Fruit fly (Drosophila melanogaster) whole organism, embryonic: ENCODE results near the gene CG42592.

ENCODE experiments used
- Asciz ChIP-seq: fragments of 200-800 bp; sonication (Bioruptor generic); optimal IDR thresholded peaks from 2 replicates; lab custom pipeline; 2017; ENCODE audit warnings: missing biosample characterization, mild to moderate bottlenecking, missing genetic modification characterization, missing genetic modification reagents
- Awh ChIP-seq: fragments of 200-800 bp; sonication (Bioruptor generic); IDR thresholded peaks from 2 replicates; pipeline ENCODE4, ENCODE4 v1.3.6; 2022; ENCODE audit warnings: missing biosample characterization, missing genetic modification characterization
- CG10274 ChIP-seq: fragments of 200-800 bp; sonication (Bioruptor generic); optimal IDR thresholded peaks from 3 replicates; lab custom pipeline; 2017; ENCODE audit warnings: missing biosample characterization, mild to moderate bottlenecking, missing genetic modification characterization
- CG12744 ChIP-seq: fragments of 200-800 bp; sonication (Bioruptor generic); optimal IDR thresholded peaks from 2 replicates; lab custom pipeline; 2016; ENCODE audit warnings: missing biosample characterization, missing genetic modification characterization
- CG13296 ChIP-seq: fragments of 200-800 bp; sonication (Bioruptor generic); optimal IDR thresholded peaks from 3 replicates; lab custom pipeline; 2018; ENCODE audit warnings: missing biosample characterization, mild to moderate bottlenecking, missing genetic modification characterization
- CG13424 ChIP-seq: fragments of 200-800 bp; sonication (Bioruptor generic); optimal IDR thresholded peaks from 2 replicates; lab custom pipeline; 2019; ENCODE audit warnings: missing biosample characterization, mild to moderate bottlenecking, missing genetic modification characterization, moderate library complexity
- CG13624 ChIP-seq: fragments of 200-800 bp; sonication (Bioruptor generic); optimal IDR thresholded peaks from 2 replicates; lab custom pipeline; 2016; ENCODE audit warnings: missing biosample characterization, missing genetic modification characterization
- CG16813 ChIP-seq: fragments of 200-800 bp; sonication (Bioruptor generic); IDR thresholded peaks from 3 replicates; pipeline ENCODE4 v1.3.6; 2022; ENCODE audit warnings: missing biosample characterization, missing genetic modification characterization; ENCODE audit not compliant: partially characterized antibody
- CG17328 ChIP-seq: fragments of 200-800 bp; sonication (Bioruptor generic); IDR thresholded peaks from 2 replicates; pipeline ENCODE4 v1.3.6; 2022; ENCODE audit warnings: missing biosample characterization, missing genetic modification characterization
- CG17612 ChIP-seq: fragments of 200-800 bp; sonication (Bioruptor generic); IDR thresholded peaks from 2 replicates; pipeline ENCODE4 v1.3.6; 2022; ENCODE audit warnings: missing biosample characterization, missing genetic modification characterization
- CG7963 ChIP-seq: fragments of 200-800 bp; sonication (Bioruptor generic); IDR thresholded peaks from 3 replicates; pipeline ENCODE4 v1.3.6; 2022; ENCODE audit warnings: missing biosample characterization, missing genetic modification characterization; ENCODE audit not compliant: partially characterized antibody
- CG8089 ChIP-seq: fragments of 200-800 bp; sonication (Bioruptor generic); optimal IDR thresholded peaks from 3 replicates; lab custom pipeline; 2016; ENCODE audit warnings: missing biosample characterization, missing genetic modification characterization
- Drgx ChIP-seq: fragments of 200-800 bp; sonication (Bioruptor generic); IDR thresholded peaks from 2 replicates; pipeline ENCODE4 v1.3.6; 2022; ENCODE audit warnings: missing biosample characterization, missing genetic modification characterization
- E2f2 ChIP-seq: fragments of 200-800 bp; sonication (Bioruptor generic); IDR thresholded peaks from 2 replicates; pipeline ENCODE4 v1.3.6; 2022; ENCODE audit warnings: missing biosample characterization, missing genetic modification characterization
- Elba2 ChIP-seq: fragments of 200-800 bp; sonication (Bioruptor generic); optimal IDR thresholded peaks from 3 replicates; lab custom pipeline; 2016; ENCODE audit warnings: missing biosample characterization, missing genetic modification characterization
- Fer3 ChIP-seq: fragments of 200-800 bp; sonication (Bioruptor generic); optimal IDR thresholded peaks from 2 replicates; lab custom pipeline; 2018; ENCODE audit warnings: missing biosample characterization, mild to moderate bottlenecking, missing genetic modification characterization, moderate library complexity
- Lhr ChIP-seq: fragments of 200-800 bp; sonication (Bioruptor generic); optimal IDR thresholded peaks from 3 replicates; lab custom pipeline; 2017; ENCODE audit warnings: mild to moderate bottlenecking, missing biosample characterization, missing genetic modification reagents, missing genetic modification characterization
- Med ChIP-seq: fragments of 200-800 bp; sonication (Bioruptor generic); peaks from one replicate; lab custom pipeline; 2016; ENCODE audit warnings: missing biosample characterization, missing genetic modification characterization, mild to moderate bottlenecking, inconsistent platforms, moderate library complexity
- Mrtf ChIP-seq: fragments of 200-800 bp; sonication (Bioruptor generic); IDR thresholded peaks from 3 replicates; pipeline ENCODE4 v1.3.6; 2022; ENCODE audit warnings: missing biosample characterization, missing genetic modification characterization
- NFAT ChIP-seq: fragments of 200-800 bp; sonication (Bioruptor generic); IDR thresholded peaks from 2 replicates; pipeline ENCODE4 v1.3.6; 2022; ENCODE audit warnings: missing biosample characterization, missing genetic modification characterization
- NK7.1 ChIP-seq: fragments of 200-800 bp; sonication (Bioruptor generic); optimal IDR thresholded peaks from 3 replicates; lab custom pipeline; 2016; ENCODE audit warnings: missing biosample characterization, missing genetic modification characterization
- Ptx1 ChIP-seq: fragments of 200-800 bp; sonication (Bioruptor generic); IDR thresholded peaks from 2 replicates; pipeline ENCODE4 v1.3.6; 2022; ENCODE audit warnings: missing biosample characterization, missing genetic modification characterization
- Stat92E ChIP-seq, 3 experiments: fragments of >200 bp in 2 of 3; fragments of 200-800 bp in 1 of 3; sonication (Bioruptor generic) in 1 of 3; optimal IDR thresholded peaks; 2 replicates each; lab custom pipeline; 2017 to 2019; ENCODE audit warnings: missing biosample characterization in 3 of 3, missing genetic modification characterization in 3 of 3, mild to moderate bottlenecking in 1 of 3, moderate library complexity in 1 of 3
- Taf1 ChIP-seq: fragments of 200-800 bp; sonication (Bioruptor generic); IDR thresholded peaks from 2 replicates; pipeline ENCODE4 v1.3.6; 2022; ENCODE audit warnings: missing biosample characterization, missing genetic modification characterization
- ato ChIP-seq: fragments of 200-800 bp; sonication (Bioruptor generic); IDR thresholded peaks from 2 replicates; pipeline ENCODE4 v1.3.6; 2022; ENCODE audit warnings: missing biosample characterization, missing genetic modification characterization; ENCODE audit not compliant: partially characterized antibody
- btn ChIP-seq: fragments of 200-800 bp; sonication (Bioruptor generic); optimal IDR thresholded peaks from 2 replicates; lab custom pipeline; 2016; ENCODE audit warnings: missing biosample characterization, missing genetic modification characterization
- chif ChIP-seq, 2 experiments: fragments of 200-800 bp; sonication (Bioruptor generic); optimal IDR thresholded peaks; 3 replicates each; lab custom pipeline; 2016; ENCODE audit warnings: missing biosample characterization in 2 of 2, missing genetic modification characterization in 2 of 2
- chinmo ChIP-seq: fragments of 200-800 bp; sonication (Bioruptor generic); IDR thresholded peaks from 4 replicates; pipeline ENCODE4 v1.3.6; 2022; ENCODE audit warnings: missing biosample characterization, missing genetic modification characterization; ENCODE audit not compliant: partially characterized antibody
- ci ChIP-seq: fragments of 200-800 bp; sonication (Bioruptor generic); IDR thresholded peaks from 3 replicates; pipeline ENCODE4 v1.3.6; 2022; ENCODE audit warnings: missing biosample characterization, missing genetic modification characterization
- dati ChIP-seq: fragments of 200-800 bp; sonication (Bioruptor generic); IDR thresholded peaks from 2 replicates; pipeline ENCODE4 v1.3.6; 2022; ENCODE audit warnings: missing biosample characterization, missing genetic modification characterization
- dysf ChIP-seq: fragments of 200-800 bp; sonication (Bioruptor generic); IDR thresholded peaks from 3 replicates; pipeline ENCODE4 v1.3.6; 2022; ENCODE audit warnings: missing biosample characterization, missing genetic modification characterization
- esg ChIP-seq: fragments of 200-800 bp; sonication (Bioruptor generic); conservative IDR thresholded peaks from 2 replicates; pipeline ENCODE4 v1.3.6; 2022; ENCODE audit warnings: missing biosample characterization, missing genetic modification characterization
- gce ChIP-seq: fragments of 200-800 bp; sonication (Bioruptor generic); IDR thresholded peaks from 3 replicates; pipeline ENCODE4 v1.3.6; 2022; ENCODE audit warnings: missing biosample characterization, missing genetic modification characterization
- hb ChIP-seq: fragments of 200-800 bp; sonication (Bioruptor generic); IDR thresholded peaks from 3 replicates; pipeline ENCODE4 v1.3.6; 2022; ENCODE audit warnings: missing biosample characterization, missing genetic modification characterization; ENCODE audit not compliant: partially characterized antibody
- her ChIP-seq: fragments of 200-800 bp; sonication (Bioruptor generic); optimal IDR thresholded peaks from 2 replicates; lab custom pipeline; 2016; ENCODE audit warnings: missing biosample characterization, missing genetic modification characterization
- hkb ChIP-seq, 2 experiments: fragments of 200-800 bp in 1 of 2; fragments of >200 bp in 1 of 2; sonication (Bioruptor generic) in 1 of 2; IDR thresholded peaks in 1 of 2; optimal IDR thresholded peaks in 1 of 2; 2 replicates each; pipeline versions ENCODE4 v1.3.6 to Lab custom; 2017 to 2022; ENCODE audit warnings: missing biosample characterization in 1 of 2, missing genetic modification characterization in 1 of 2
- jing ChIP-seq: fragments of 200-800 bp; sonication (Bioruptor generic); optimal IDR thresholded peaks from 2 replicates; lab custom pipeline; 2018; ENCODE audit warnings: missing biosample characterization, mild to moderate bottlenecking, missing genetic modification characterization
- nmo ChIP-seq: fragments of 200-800 bp; sonication (Bioruptor generic); optimal IDR thresholded peaks from 2 replicates; lab custom pipeline; 2018; ENCODE audit warnings: missing biosample characterization, mild to moderate bottlenecking, missing genetic modification characterization, moderate library complexity
- pan ChIP-seq, 4 experiments: fragments of >200 bp in 3 of 4; fragments of 200-800 bp in 1 of 4; sonication (Bioruptor generic) in 1 of 4; optimal IDR thresholded peaks in 3 of 4; IDR thresholded peaks in 1 of 4; 2 replicates each; pipeline versions ENCODE4 v1.3.6 to Lab custom; 2017 to 2022; ENCODE audit warnings: missing biosample characterization in 2 of 4, missing genetic modification characterization in 2 of 4, mixed read lengths in 1 of 4
- pfk ChIP-seq: fragments of 200-800 bp; sonication (Bioruptor generic); optimal IDR thresholded peaks from 2 replicates; lab custom pipeline; 2018; ENCODE audit warnings: missing biosample characterization, mild to moderate bottlenecking, missing genetic modification characterization, moderate library complexity
- prd ChIP-seq, 3 experiments: fragments of >200 bp in 2 of 3; fragments of 200-800 bp in 1 of 3; sonication (Bioruptor generic) in 1 of 3; optimal IDR thresholded peaks in 2 of 3; IDR thresholded peaks in 1 of 3; 2 replicates in 2 of 3; 3 replicates in 1 of 3; pipeline versions ENCODE4 v1.3.6 to Lab custom; 2017 to 2022; ENCODE audit warnings: missing biosample characterization in 1 of 3, missing genetic modification characterization in 1 of 3
- ro ChIP-seq: fragments of 200-800 bp; sonication (Bioruptor generic); IDR thresholded peaks from 2 replicates; pipeline ENCODE4 v1.3.6; 2022; ENCODE audit warnings: missing biosample characterization, missing genetic modification characterization
- row ChIP-seq: fragments of 200-800 bp; sonication (Bioruptor generic); IDR thresholded peaks from 3 replicates; pipeline ENCODE4 v1.3.6; 2022; ENCODE audit warnings: missing biosample characterization, missing genetic modification characterization
- tup ChIP-seq: fragments of 200-800 bp; sonication (Bioruptor generic); optimal IDR thresholded peaks from 2 replicates; lab custom pipeline; 2016; ENCODE audit warnings: missing biosample characterization, mild to moderate bottlenecking, missing genetic modification characterization, moderate library complexity
- vnd ChIP-seq: fragments of 200-800 bp; sonication (Bioruptor generic); IDR thresholded peaks from 3 replicates; pipeline ENCODE4 v1.3.6; 2022; ENCODE audit warnings: missing biosample characterization, missing genetic modification characterization; ENCODE audit not compliant: partially characterized antibody
- wek ChIP-seq: fragments of 200-800 bp; sonication (Bioruptor generic); optimal IDR thresholded peaks from 3 replicates; lab custom pipeline; 2018; ENCODE audit warnings: missing biosample characterization, mild to moderate bottlenecking, missing genetic modification characterization, moderate library complexity
- zfh1 ChIP-seq: fragments of 200-800 bp; sonication (Bioruptor generic); IDR thresholded peaks from 3 replicates; pipeline ENCODE4 v1.3.6; 2022; ENCODE audit warnings: missing biosample characterization, missing genetic modification characterization

The CG42592 gene

DNA sequence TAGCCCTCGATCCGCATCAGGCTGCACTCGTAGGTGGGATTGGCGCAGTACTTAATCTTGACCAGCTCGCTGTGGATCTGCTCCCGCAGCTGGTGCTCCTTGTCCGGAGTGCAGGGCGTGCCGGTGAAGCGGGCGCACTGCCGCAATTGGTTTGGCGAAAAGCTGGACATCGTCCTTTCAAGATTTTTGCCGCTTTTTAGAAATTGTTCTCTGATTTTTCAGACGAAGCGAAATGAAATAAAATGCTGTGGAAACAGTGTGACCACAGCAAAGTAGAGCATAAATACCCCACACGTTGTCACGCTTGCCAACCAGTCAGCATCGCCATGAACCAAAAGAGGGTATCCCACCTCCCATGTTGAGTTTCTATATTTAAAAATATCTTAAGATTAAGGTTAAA lies 21.1 kb upstream of the CG42592 start, which contains the start of gene dgt1 (continued):
- TF ChIP-seq chinmo (no peak), her (no peak), Elba2 (peak; percentile 40), btn (GFP tag; lab: Kevin White, UChicago) (no peak)

dm6 chr3R:29847126-29847525 lies 11.0 kb upstream of the CG42592 start:
- TF ChIP-seq CG7963 (GFP tag; lab: Robert Waterston, UW) (no peak), nmo (GFP tag; lab: Kevin White, UChicago) (peak; percentile 30), Ptx1 (peak; percentile 41), Mrtf (GFP tag; lab: Robert Waterston, UW) (0 out of 3 replicates have a peak, but pooled peaks have one; percentile 28), ro (no peak), Med (peak; percentile 74), E2f2 (no peak), Lhr (GFP tag; lab: Kevin White, UChicago) (no peak), row (GFP tag; lab: Robert Waterston, UW) (0 out of 3 replicates have a peak, but pooled peaks have one; percentile 29), hb (GFP tag; lab: Robert Waterston, UW) (no peak), tup (no peak), esg (0 out of 2 replicates have a peak, but pooled peaks have one; percentile 17), jing (GFP tag; lab: Kevin White, UChicago) (no peak), NK7.1 (GFP tag; lab: Kevin White, UChicago) (no peak), wek (GFP tag; lab: Kevin White, UChicago) (no peak), chif (GFP tag; optimal IDR thresholded peaks at IDR 0.05; lab: Kevin White, UChicago) (peak in 1 of 2 experiments; percentile 28), CG13624 (GFP tag; lab: Kevin White, UChicago) (no peak), CG17612 (GFP tag; lab: Robert Waterston, UW) (no peak), Awh (GFP tag; lab: Robert Waterston, UW) (peak; percentile 35; the same call in 1 of the 2 replicates), CG12744 (GFP tag; lab: Kevin White, UChicago) (no peak), CG13296 (no peak), NFAT (GFP tag; lab: Robert Waterston, UW) (no peak), prd (optimal IDR thresholded peaks at IDR 0.05; lab: Kevin White, UChicago) (no peak), prd (GFP tag; IDR thresholded peaks at IDR 0.05; lab: Robert Waterston, UW) (peak; percentile 69; the same call in 2 of the 3 replicates), Asciz (GFP tag; lab: Kevin White, UChicago) (no peak), Taf1 (GFP tag; lab: Robert Waterston, UW) (no peak), CG10274 (GFP tag; lab: Kevin White, UChicago) (no peak), zfh1 (GFP tag; lab: Robert Waterston, UW) (0 out of 3 replicates have a peak, but pooled peaks have one; percentile 19), dysf (GFP tag; lab: Robert Waterston, UW) (peak; percentile 38; the same call in 1 of the 3 replicates), pfk (GFP tag; lab: Kevin White, UChicago) (no peak), CG13424 (no peak), Fer3 (no peak), gce (GFP tag; lab: Robert Waterston, UW) (peak; percentile 54; the same call in 1 of the 3 replicates), Stat92E (GFP tag; optimal IDR thresholded peaks at IDR 0.05; lab: Kevin White, UChicago) (no peak), hkb (optimal IDR thresholded peaks at IDR 0.05; lab: Kevin White, UChicago) (no peak), hkb (GFP tag; IDR thresholded peaks at IDR 0.05; lab: Robert Waterston, UW) (0 out of 2 replicates have a peak, but pooled peaks have one; percentile 18), pan (optimal IDR thresholded peaks at IDR 0.05; lab: Kevin White, UChicago) (no peak), pan (GFP tag; optimal IDR thresholded peaks at IDR 0.05 in 1 of 2, IDR thresholded peaks at IDR 0.05 in 1 of 2) (peak in 1 of 2 experiments; percentile 49), CG17328 (GFP tag; lab: Robert Waterston, UW) (0 out of 2 replicates have a peak, but pooled peaks have one; percentile 21), ci (GFP tag; lab: Robert Waterston, UW) (peak; percentile 48; the same call in 1 of the 3 replicates), CG16813 (GFP tag; lab: Robert Waterston, UW) (no peak), vnd (GFP tag; lab: Robert Waterston, UW) (no peak), CG8089 (GFP tag; lab: Kevin White, UChicago) (no peak), Drgx (GFP tag; lab: Robert Waterston, UW) (peak; percentile 88), ato (GFP tag; lab: Robert Waterston, UW) (no peak), dati (GFP tag; lab: Robert Waterston, UW) (0 out of 2 replicates have a peak, but pooled peaks have one; percentile 18)
